Fruit fly (Drosophila melanogaster) S2 (cell line): ENCODE data around the gene CG6661.

ENCODE experiments used
- CG8478 ChIP-seq: fragments of >200 bp; optimal IDR thresholded peaks from 2 replicates; lab custom pipeline; 2018
- CTCF ChIP-seq, 2 experiments: fragments of >200 bp; optimal IDR thresholded peaks; 2 replicates each; lab custom pipeline; 2018

- TF ChIP-seq CG8478 (lab: Kevin White, UChicago) (no peak), CTCF (optimal IDR thresholded peaks at IDR 0.05; lab: Kevin White, UChicago) (peak in 1 of 2 experiments; percentile 5)
Observed at dm6 chr3L:14036867-14037313, 2.3 kb downstream of the CG6661 start, which contains the start of gene Hsp110.
